Fruit fly (Drosophila melanogaster) whole organism, embryonic: ENCODE measurements around the gene CG17362.

Source experiments
- Bdp1 ChIP-seq: fragments of 200-800 bp; sonication (Bioruptor generic); optimal IDR thresholded peaks from 3 replicates; lab custom pipeline; 2016; ENCODE audit warnings: missing biosample characterization, missing genetic modification characterization
- Bgb ChIP-seq: fragments of 200-800 bp; sonication (Bioruptor generic); IDR thresholded peaks from 2 replicates; pipeline ENCODE4 v1.3.6; 2022; ENCODE audit warnings: missing biosample characterization, missing genetic modification characterization; ENCODE audit not compliant: partially characterized antibody
- CG11398 ChIP-seq: fragments of 200-800 bp; sonication (Bioruptor generic); optimal IDR thresholded peaks from 2 replicates; lab custom pipeline; 2016; ENCODE audit warnings: missing biosample characterization, missing genetic modification characterization
- CG11696 ChIP-seq: fragments of 200-800 bp; sonication (Bioruptor generic); IDR thresholded peaks from 2 replicates; pipeline ENCODE4 v1.3.6; 2022; ENCODE audit warnings: missing biosample characterization, missing genetic modification characterization
- CG14050 ChIP-seq: fragments of 200-800 bp; sonication (Bioruptor generic); IDR thresholded peaks from 3 replicates; pipeline ENCODE4 v1.3.6; 2022; ENCODE audit warnings: missing biosample characterization, missing genetic modification characterization
- CG15073 ChIP-seq: fragments of 200-800 bp; sonication (Bioruptor generic); optimal IDR thresholded peaks from 2 replicates; lab custom pipeline; 2016; ENCODE audit warnings: missing biosample characterization, missing genetic modification characterization
- CG15601 ChIP-seq: fragments of 200-800 bp; sonication (Bioruptor generic); optimal IDR thresholded peaks from 3 replicates; lab custom pipeline; 2019; ENCODE audit warnings: missing biosample characterization, mild to moderate bottlenecking, missing genetic modification characterization, moderate library complexity
- CG16813 ChIP-seq: fragments of 200-800 bp; sonication (Bioruptor generic); IDR thresholded peaks from 3 replicates; pipeline ENCODE4 v1.3.6; 2022; ENCODE audit warnings: missing biosample characterization, missing genetic modification characterization; ENCODE audit not compliant: partially characterized antibody
- CG16863 ChIP-seq: fragments of 200-800 bp; sonication (Bioruptor generic); optimal IDR thresholded peaks from 3 replicates; lab custom pipeline; 2016; ENCODE audit warnings: missing biosample characterization, missing genetic modification characterization
- CG17361 ChIP-seq: fragments of 200-800 bp; sonication (Bioruptor generic); IDR thresholded peaks from 3 replicates; pipeline ENCODE4 v1.3.6; 2022; ENCODE audit warnings: missing biosample characterization, missing genetic modification characterization
- CG18599 ChIP-seq: fragments of 200-800 bp; sonication (Bioruptor generic); optimal IDR thresholded peaks from 3 replicates; lab custom pipeline; 2017; ENCODE audit warnings: missing biosample characterization, missing genetic modification characterization, mild to moderate bottlenecking, moderate library complexity, missing genetic modification reagents
- CG18764 ChIP-seq: fragments of 200-800 bp; sonication (Bioruptor generic); optimal IDR thresholded peaks from 3 replicates; lab custom pipeline; 2016; ENCODE audit warnings: missing biosample characterization, missing genetic modification characterization
- CG32767 ChIP-seq: fragments of 200-800 bp; sonication (Bioruptor generic); IDR thresholded peaks from 2 replicates; pipeline ENCODE4 v1.3.6; 2022; ENCODE audit warnings: missing biosample characterization, missing genetic modification characterization
- CG3407 ChIP-seq: fragments of 200-800 bp; sonication (Bioruptor generic); optimal IDR thresholded peaks from 2 replicates; lab custom pipeline; 2018; ENCODE audit warnings: missing biosample characterization, mild to moderate bottlenecking, missing genetic modification characterization
- CG4404 ChIP-seq: fragments of 200-800 bp; sonication (Bioruptor generic); IDR thresholded peaks from 2 replicates; pipeline ENCODE4 v1.3.6; 2022; ENCODE audit warnings: missing biosample characterization, missing genetic modification characterization
- CG4820 ChIP-seq: fragments of 200-800 bp; sonication (Bioruptor generic); optimal IDR thresholded peaks from 3 replicates; lab custom pipeline; 2016; ENCODE audit warnings: missing biosample characterization, missing genetic modification characterization
- CG5180 ChIP-seq: fragments of 200-800 bp; sonication (Bioruptor generic); optimal IDR thresholded peaks from 3 replicates; lab custom pipeline; 2017; ENCODE audit warnings: missing biosample characterization, missing genetic modification characterization, mild to moderate bottlenecking, moderate library complexity, missing genetic modification reagents
- CG6654 ChIP-seq: fragments of 200-800 bp; sonication (Bioruptor generic); optimal IDR thresholded peaks from 2 replicates; lab custom pipeline; 2017; ENCODE audit warnings: missing biosample characterization, mild to moderate bottlenecking, missing genetic modification characterization
- CG8765 ChIP-seq: fragments of 200-800 bp; sonication (Bioruptor generic); IDR thresholded peaks from 2 replicates; pipeline ENCODE4 v1.3.6; 2022; ENCODE audit warnings: missing biosample characterization, missing genetic modification characterization
- CG9215 ChIP-seq: fragments of 200-800 bp; sonication (Bioruptor generic); IDR thresholded peaks from 2 replicates; pipeline ENCODE4 v1.3.6; 2022; ENCODE audit warnings: missing biosample characterization, missing genetic modification characterization
- Chrac-16 ChIP-seq: fragments of 200-800 bp; sonication (Bioruptor generic); optimal IDR thresholded peaks from 3 replicates; lab custom pipeline; 2016; ENCODE audit warnings: missing biosample characterization, missing genetic modification characterization
- D19A ChIP-seq: fragments of 200-800 bp; optimal IDR thresholded peaks from 3 replicates; lab custom pipeline; 2019; ENCODE audit warnings: missing biosample characterization, mild to moderate bottlenecking, missing genetic modification characterization, moderate library complexity
- D19B ChIP-seq: fragments of 200-800 bp; sonication (Bioruptor generic); optimal IDR thresholded peaks from 2 replicates; lab custom pipeline; 2017; ENCODE audit warnings: missing biosample characterization, mild to moderate bottlenecking, missing genetic modification characterization
- Deaf1 ChIP-seq: fragments of 200-800 bp; optimal IDR thresholded peaks from 3 replicates; lab custom pipeline; 2019; ENCODE audit warnings: missing biosample characterization, mild to moderate bottlenecking, missing genetic modification characterization, moderate library complexity
- Dek ChIP-seq: fragments of 200-800 bp; sonication (Bioruptor generic); optimal IDR thresholded peaks from 3 replicates; lab custom pipeline; 2019; ENCODE audit warnings: missing biosample characterization, mild to moderate bottlenecking, missing genetic modification characterization, moderate library complexity
- Doc3 ChIP-seq: fragments of 200-800 bp; sonication (Bioruptor generic); IDR thresholded peaks from 3 replicates; pipeline ENCODE4 v1.3.6; 2022; ENCODE audit warnings: missing biosample characterization, missing genetic modification characterization; ENCODE audit not compliant: partially characterized antibody
- Hmx ChIP-seq: fragments of 200-800 bp; sonication (Bioruptor generic); optimal IDR thresholded peaks from 2 replicates; lab custom pipeline; 2016; ENCODE audit warnings: missing biosample characterization, missing genetic modification characterization
- Lhr ChIP-seq: fragments of 200-800 bp; sonication (Bioruptor generic); optimal IDR thresholded peaks from 3 replicates; lab custom pipeline; 2017; ENCODE audit warnings: mild to moderate bottlenecking, missing biosample characterization, missing genetic modification reagents, missing genetic modification characterization
- Lim3 ChIP-seq: fragments of 200-800 bp; sonication (Bioruptor generic); IDR thresholded peaks from 2 replicates; pipeline ENCODE4 v1.3.6; 2022; ENCODE audit warnings: missing biosample characterization, missing genetic modification characterization
- Max ChIP-seq: fragments of 200-800 bp; sonication (Bioruptor generic); optimal IDR thresholded peaks from 2 replicates; lab custom pipeline; 2016; ENCODE audit warnings: missing biosample characterization, mild to moderate bottlenecking, missing genetic modification characterization
- Mrtf ChIP-seq: fragments of 200-800 bp; sonication (Bioruptor generic); IDR thresholded peaks from 3 replicates; pipeline ENCODE4 v1.3.6; 2022; ENCODE audit warnings: missing biosample characterization, missing genetic modification characterization
- NFAT ChIP-seq: fragments of 200-800 bp; sonication (Bioruptor generic); IDR thresholded peaks from 2 replicates; pipeline ENCODE4 v1.3.6; 2022; ENCODE audit warnings: missing biosample characterization, missing genetic modification characterization
- Oaz ChIP-seq: fragments of 200-800 bp; sonication (Bioruptor generic); IDR thresholded peaks from 2 replicates; pipeline ENCODE4 v1.3.6; 2022; ENCODE audit warnings: missing biosample characterization, missing genetic modification characterization
- ab ChIP-seq: fragments of 200-800 bp; sonication (Bioruptor generic); optimal IDR thresholded peaks from 2 replicates; lab custom pipeline; 2016; ENCODE audit warnings: missing biosample characterization, missing genetic modification characterization
- az2 ChIP-seq: fragments of 200-800 bp; sonication (Bioruptor generic); optimal IDR thresholded peaks from 3 replicates; lab custom pipeline; 2016; ENCODE audit warnings: missing biosample characterization, missing genetic modification characterization
- chinmo ChIP-seq: fragments of 200-800 bp; sonication (Bioruptor generic); IDR thresholded peaks from 4 replicates; pipeline ENCODE4 v1.3.6; 2022; ENCODE audit warnings: missing biosample characterization, missing genetic modification characterization; ENCODE audit not compliant: partially characterized antibody
- chn ChIP-seq: fragments of 200-800 bp; sonication (Bioruptor generic); optimal IDR thresholded peaks from 2 replicates; lab custom pipeline; 2016; ENCODE audit warnings: missing biosample characterization, missing genetic modification characterization
- dpn ChIP-seq, 2 experiments: fragments of 200-800 bp; sonication (Bioruptor generic); optimal IDR thresholded peaks; 3 replicates each; lab custom pipeline; 2016; ENCODE audit warnings: missing biosample characterization in 2 of 2, missing genetic modification characterization in 2 of 2
- gt ChIP-seq: fragments of 200-800 bp; sonication (Bioruptor generic); IDR thresholded peaks from 2 replicates; pipeline ENCODE4 v1.3.6; 2022; ENCODE audit warnings: missing biosample characterization, missing genetic modification characterization
- inv ChIP-seq: fragments of 200-800 bp; sonication (Bioruptor generic); IDR thresholded peaks from 2 replicates; pipeline ENCODE4 v1.3.6; 2022; ENCODE audit warnings: missing biosample characterization, missing genetic modification characterization; ENCODE audit not compliant: partially characterized antibody
- lmd ChIP-seq: fragments of 200-800 bp; sonication (Bioruptor generic); IDR thresholded peaks from 2 replicates; pipeline ENCODE4 v1.3.6; 2022; ENCODE audit warnings: missing biosample characterization, missing genetic modification characterization
- nmo ChIP-seq: fragments of 200-800 bp; sonication (Bioruptor generic); optimal IDR thresholded peaks from 2 replicates; lab custom pipeline; 2018; ENCODE audit warnings: missing biosample characterization, mild to moderate bottlenecking, missing genetic modification characterization, moderate library complexity
- oc ChIP-seq: fragments of 200-800 bp; sonication (Bioruptor generic); optimal IDR thresholded peaks from 2 replicates; lab custom pipeline; 2018; ENCODE audit warnings: missing biosample characterization, mild to moderate bottlenecking, missing genetic modification characterization, moderate library complexity
- pan ChIP-seq, 4 experiments: fragments of >200 bp in 3 of 4; fragments of 200-800 bp in 1 of 4; sonication (Bioruptor generic) in 1 of 4; optimal IDR thresholded peaks in 3 of 4; IDR thresholded peaks in 1 of 4; 2 replicates each; pipeline versions ENCODE4 v1.3.6 to Lab custom; 2017 to 2022; ENCODE audit warnings: missing biosample characterization in 2 of 4, missing genetic modification characterization in 2 of 4, mixed read lengths in 1 of 4
- pho ChIP-seq: fragments of 200-800 bp; sonication (Bioruptor generic); optimal IDR thresholded peaks from 2 replicates; lab custom pipeline; 2016; ENCODE audit warnings: missing biosample characterization, missing genetic modification characterization
- sens-2 ChIP-seq: fragments of 200-800 bp; sonication (Bioruptor generic); IDR thresholded peaks from 2 replicates; pipeline ENCODE4 v1.3.6; 2022; ENCODE audit warnings: missing biosample characterization, missing genetic modification characterization
- slbo ChIP-seq: fragments of 200-800 bp; sonication (Bioruptor generic); IDR thresholded peaks from 2 replicates; pipeline ENCODE4 v1.3.6; 2022; ENCODE audit warnings: missing biosample characterization, missing genetic modification characterization
- stwl ChIP-seq: fragments of 200-800 bp; sonication (Bioruptor generic); optimal IDR thresholded peaks from 3 replicates; lab custom pipeline; 2018; ENCODE audit warnings: missing biosample characterization, mild to moderate bottlenecking, missing genetic modification characterization, moderate library complexity
- tio ChIP-seq: fragments of 200-800 bp; sonication (Bioruptor generic); optimal IDR thresholded peaks from 2 replicates; lab custom pipeline; 2017; ENCODE audit warnings: missing biosample characterization, missing genetic modification characterization, inconsistent platforms
- unpg ChIP-seq: fragments of 200-800 bp; sonication (Bioruptor generic); optimal IDR thresholded peaks from 3 replicates; lab custom pipeline; 2018; ENCODE audit warnings: missing biosample characterization, mild to moderate bottlenecking, missing genetic modification characterization, moderate library complexity
- wor ChIP-seq: fragments of 200-800 bp; sonication (Bioruptor generic); IDR thresholded peaks from 2 replicates; pipeline ENCODE4 v1.3.6; 2022; ENCODE audit warnings: missing biosample characterization, missing genetic modification characterization

CG17362 gene

DNA sequence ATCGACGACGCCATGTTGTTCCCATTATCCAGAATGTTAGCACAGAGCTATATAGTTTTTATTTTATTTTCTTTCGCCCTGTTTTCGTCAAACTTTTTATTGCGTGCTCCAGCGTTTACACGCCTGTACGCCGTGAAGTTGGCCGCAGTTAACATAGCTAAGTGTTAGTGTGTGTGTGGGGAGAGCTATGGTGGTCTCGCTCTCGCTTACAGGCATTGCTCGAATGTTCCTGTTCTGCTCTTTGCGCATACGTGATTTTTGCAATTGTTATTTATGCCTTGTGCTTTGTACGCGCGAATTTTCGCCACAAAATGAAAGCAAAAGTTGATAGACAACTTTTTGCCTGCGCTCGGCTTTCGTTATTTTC is 17.6 kb downstream of the CG17362 start (continued):
- TF ChIP-seq unpg (GFP tag; lab: Kevin White, UChicago) (no peak), CG6654 (GFP tag; lab: Kevin White, UChicago) (no peak), Hmx (no peak), ab (no peak), Oaz (GFP tag; lab: Robert Waterston, UW) (no peak), stwl (peak; percentile 16), CG32767 (GFP tag; lab: Robert Waterston, UW) (0 out of 2 replicates have a peak, but pooled peaks have one; percentile 31), CG5180 (GFP tag; lab: Kevin White, UChicago) (no peak), D19A (no peak), wor (GFP tag; lab: Robert Waterston, UW) (no peak), pan (optimal IDR thresholded peaks at IDR 0.05; lab: Kevin White, UChicago) (no peak), pan (GFP tag; optimal IDR thresholded peaks at IDR 0.05 in 1 of 2, IDR thresholded peaks at IDR 0.05 in 1 of 2) (peak in 1 of 2 experiments; percentile 37), Mrtf (GFP tag; lab: Robert Waterston, UW) (no peak), sens-2 (GFP tag; lab: Robert Waterston, UW) (no peak), CG4404 (no peak), Dek (no peak), gt (peak; percentile 45; the same call in 1 of the 2 replicates), nmo (peak; percentile 38), CG4820 (no peak), CG18599 (GFP tag; lab: Kevin White, UChicago) (peak; percentile 24), CG14050 (GFP tag; lab: Robert Waterston, UW) (no peak), tio (GFP tag; lab: Kevin White, UChicago) (no peak), NFAT (GFP tag; lab: Robert Waterston, UW) (no peak), chn (no peak), CG11398 (GFP tag; lab: Kevin White, UChicago) (no peak), CG17361 (0 out of 3 replicates have a peak, but pooled peaks have one; percentile 54), Max (GFP tag; lab: Kevin White, UChicago) (peak; percentile 15), CG3407 (no peak), lmd (GFP tag; lab: Robert Waterston, UW) (0 out of 2 replicates have a peak, but pooled peaks have one; percentile 16), Lhr (no peak), Bgb (0 out of 2 replicates have a peak, but pooled peaks have one; percentile 44), CG8765 (GFP tag; lab: Robert Waterston, UW) (no peak), CG18764 (GFP tag; lab: Kevin White, UChicago) (no peak), Deaf1 (peak; percentile 23), pho (no peak), Chrac-16 (GFP tag; lab: Kevin White, UChicago) (no peak), D19B (GFP tag; lab: Kevin White, UChicago) (no peak), Lim3 (no peak), Doc3 (GFP tag; lab: Robert Waterston, UW) (no peak), chinmo (GFP tag; lab: Robert Waterston, UW) (peak; percentile 89; the same call in 3 of the 4 replicates), oc (tag; lab: Kevin White, UChicago) (peak; percentile 12), CG15073 (GFP tag; lab: Kevin White, UChicago) (no peak), inv (GFP tag; lab: Robert Waterston, UW) (no peak), CG15601 (no peak), slbo (GFP tag; lab: Robert Waterston, UW) (peak; percentile 21; the same call in 1 of the 2 replicates), Bdp1 (peak; percentile 30), CG16813 (GFP tag; lab: Robert Waterston, UW) (no peak), CG9215 (GFP tag; lab: Robert Waterston, UW) (no peak; the same call in 1 of the 2 replicates), dpn (GFP tag; optimal IDR thresholded peaks at IDR 0.05; lab: Kevin White, UChicago) (no peak), CG11696 (no peak), az2 (GFP tag; lab: Kevin White, UChicago) (no peak), CG16863 (GFP tag; lab: Kevin White, UChicago) (no peak)
